Fruit fly (Drosophila melanogaster): ENCODE results near the gene Taf10.

DNA sequence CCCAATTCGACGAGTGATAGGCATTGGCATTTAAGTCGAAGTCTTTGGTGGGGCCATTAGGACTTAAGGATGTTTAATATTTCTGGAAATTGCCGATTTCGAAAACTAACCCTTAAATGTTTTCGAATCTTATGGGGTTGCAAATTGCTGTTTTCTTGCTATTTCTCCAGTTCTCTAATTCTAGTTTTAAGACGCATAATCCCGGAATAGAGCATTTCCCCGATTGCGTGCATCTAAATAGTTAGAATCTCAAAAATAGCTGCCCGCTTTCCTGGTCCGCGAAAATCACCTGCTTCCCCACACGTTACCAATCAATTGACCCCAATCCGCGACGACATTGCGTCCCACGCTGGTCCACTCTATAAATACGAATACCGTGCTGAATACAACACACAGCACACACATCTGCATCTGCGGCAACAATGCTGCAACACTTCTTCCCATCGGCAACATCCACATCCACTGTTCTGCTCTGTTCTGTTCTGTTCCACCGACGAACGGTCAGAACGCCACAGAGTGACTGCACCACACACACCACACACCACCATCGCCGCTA is 15.7 kb upstream of the Taf10 start, which contains the start of gene Bacc:
- TF ChIP-seq ovo (GFP tag; optimal IDR thresholded peaks at IDR 0.05) = peak; percentile 63
- peak; percentile 93 for TF ChIP-seq CG7045 (GFP tag; optimal IDR thresholded peaks at IDR 0.05)
- peak; percentile 78 for TF ChIP-seq CG12768 (GFP tag; optimal IDR thresholded peaks at IDR 0.05)

Data from whole organism, adult.